Worm (Caenorhabditis elegans) whole organism, L3 larva: ENCODE results near the gene Y54G2A.38.

Experiments
- R02D3.7 ChIP-seq: fragments of 150-350 bp; optimal IDR thresholded peaks from 2 replicates; lab custom pipeline; 2014; ENCODE audit warnings: missing biosample characterization, missing genetic modification characterization
- elt-2 ChIP-seq: sonication (generic microtip); optimal IDR thresholded peaks from 2 replicates; lab custom pipeline; 2016; ENCODE audit warnings: missing genetic modification reagents, mild to moderate bottlenecking, missing genetic modification characterization, missing compliant biosample characterization
- jun-1 ChIP-seq: fragments of 150-350 bp; optimal IDR thresholded peaks from 2 replicates; lab custom pipeline; 2014; ENCODE audit warnings: missing biosample characterization, missing genetic modification reagents, missing genetic modification characterization
- nfya-1 ChIP-seq: sonication (generic microtip); optimal IDR thresholded peaks from 2 replicates; lab custom pipeline; 2017; ENCODE audit warnings: missing genetic modification characterization, mild to moderate bottlenecking, missing compliant biosample characterization, antibody characterized with exemption, moderate library complexity; ENCODE audit not compliant: insufficient read depth
- nhr-11 ChIP-seq: fragments of 150-350 bp; optimal IDR thresholded peaks from 2 replicates; lab custom pipeline; 2014; ENCODE audit warnings: missing biosample characterization, missing genetic modification characterization
- ztf-4 ChIP-seq: fragments of 150-350 bp; optimal IDR thresholded peaks from 2 replicates; lab custom pipeline; 2014; ENCODE audit warnings: missing biosample characterization, missing genetic modification characterization

DNA sequence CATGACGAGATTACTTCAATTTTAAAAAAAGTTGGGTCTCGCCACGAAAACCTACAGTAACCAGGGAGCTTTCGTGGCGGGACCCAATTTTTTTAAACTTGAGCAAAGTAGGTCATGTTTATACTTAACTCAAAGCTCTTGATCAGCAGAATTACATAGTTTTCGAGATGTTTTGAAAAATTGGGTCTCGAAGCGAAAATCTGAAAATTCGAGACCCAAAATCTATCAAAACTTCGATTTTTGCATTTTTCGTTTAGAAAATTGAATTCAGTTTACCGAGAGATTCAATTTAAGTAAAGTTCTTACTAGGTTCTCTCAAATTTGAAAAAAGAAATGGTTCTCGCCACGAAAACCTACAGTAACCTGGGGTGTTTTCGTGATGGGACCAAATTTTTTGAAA, 10.8 kb downstream of the Y54G2A.38 start:
- TF ChIP-seq R02D3.7, result no peak
- no peak for TF ChIP-seq nhr-11 (tag; lab: Kevin White, UChicago)
- no peak for TF ChIP-seq jun-1 (tag; lab: Kevin White, UChicago)
- TF ChIP-seq ztf-4, result no peak
- TF ChIP-seq elt-2 (tag; lab: Kevin White, UChicago), result no peak
- TF ChIP-seq nfya-1 (tag; lab: Kevin White, UChicago), result no peak
